Fruit fly (Drosophila melanogaster) whole organism, embryonic: ENCODE data around the gene Or85a.

Experiments used
- Abd-B ChIP-seq: fragments of 200-800 bp; sonication (Bioruptor generic); optimal IDR thresholded peaks from 2 replicates; lab custom pipeline; 2018; ENCODE audit warnings: missing biosample characterization, mild to moderate bottlenecking, missing genetic modification characterization, moderate library complexity
- BtbVII ChIP-seq: fragments of 200-800 bp; sonication (Bioruptor generic); optimal IDR thresholded peaks from 3 replicates; lab custom pipeline; 2017; ENCODE audit warnings: missing biosample characterization, mild to moderate bottlenecking, missing genetic modification characterization
- CG10267 ChIP-seq: fragments of 200-800 bp; sonication (Bioruptor generic); optimal IDR thresholded peaks from 2 replicates; lab custom pipeline; 2018; ENCODE audit warnings: missing biosample characterization, mild to moderate bottlenecking, missing genetic modification characterization, moderate library complexity
- CG10979 ChIP-seq: fragments of 200-800 bp; sonication (Bioruptor generic); optimal IDR thresholded peaks from 2 replicates; lab custom pipeline; 2018; ENCODE audit warnings: missing biosample characterization, mild to moderate bottlenecking, missing genetic modification characterization, moderate library complexity
- CG12104 ChIP-seq: fragments of 200-800 bp; sonication (Bioruptor generic); optimal IDR thresholded peaks from 3 replicates; lab custom pipeline; 2016; ENCODE audit warnings: missing biosample characterization, missing genetic modification characterization
- CG12299 ChIP-seq: fragments of 200-800 bp; sonication (Bioruptor generic); optimal IDR thresholded peaks from 2 replicates; lab custom pipeline; 2018; ENCODE audit warnings: missing biosample characterization, mild to moderate bottlenecking, missing genetic modification characterization
- CG13424 ChIP-seq: fragments of 200-800 bp; sonication (Bioruptor generic); optimal IDR thresholded peaks from 2 replicates; lab custom pipeline; 2019; ENCODE audit warnings: missing biosample characterization, mild to moderate bottlenecking, missing genetic modification characterization, moderate library complexity
- CG14014 ChIP-seq: fragments of 200-800 bp; sonication (Bioruptor generic); IDR thresholded peaks from 2 replicates; pipeline ENCODE4 v1.3.6; 2022; ENCODE audit warnings: missing biosample characterization, missing genetic modification characterization
- CG15479 ChIP-seq: fragments of 200-800 bp; sonication (Bioruptor generic); optimal IDR thresholded peaks from 3 replicates; lab custom pipeline; 2019; ENCODE audit warnings: missing biosample characterization, mild to moderate bottlenecking, missing genetic modification characterization, moderate library complexity
- CG18011 ChIP-seq: fragments of 200-800 bp; sonication (Bioruptor generic); optimal IDR thresholded peaks from 2 replicates; lab custom pipeline; 2017; ENCODE audit warnings: missing biosample characterization, missing genetic modification characterization, mild to moderate bottlenecking, moderate library complexity, missing genotype
- CG2116 ChIP-seq: fragments of 200-800 bp; sonication (Bioruptor generic); optimal IDR thresholded peaks from 3 replicates; lab custom pipeline; 2018; ENCODE audit warnings: missing biosample characterization, mild to moderate bottlenecking, missing genetic modification characterization
- CG3726 ChIP-seq: fragments of 200-800 bp; sonication (Bioruptor generic); IDR thresholded peaks from 3 replicates; pipeline ENCODE4, ENCODE4 v1.3.6; 2022; ENCODE audit warnings: missing biosample characterization, missing genetic modification characterization
- CG42726 ChIP-seq: fragments of 200-800 bp; sonication (Bioruptor generic); IDR thresholded peaks from 2 replicates; pipeline ENCODE4 v1.3.6; 2022; ENCODE audit warnings: missing biosample characterization, missing genetic modification characterization; ENCODE audit not compliant: partially characterized antibody
- CG4424 ChIP-seq: fragments of 200-800 bp; sonication (Bioruptor generic); optimal IDR thresholded peaks from 3 replicates; lab custom pipeline; 2016; ENCODE audit warnings: missing biosample characterization, missing genetic modification characterization
- CG6689 ChIP-seq: fragments of 200-800 bp; sonication (Bioruptor generic); IDR thresholded peaks from 2 replicates; pipeline ENCODE4 v1.3.6; 2022; ENCODE audit warnings: missing biosample characterization, missing genetic modification characterization
- CG7271 ChIP-seq: fragments of 200-800 bp; sonication (Bioruptor generic); optimal IDR thresholded peaks from 2 replicates; lab custom pipeline; 2018; ENCODE audit warnings: missing biosample characterization, mild to moderate bottlenecking, missing genetic modification characterization, moderate library complexity
- CoRest ChIP-seq: fragments of 200-800 bp; sonication (Bioruptor generic); optimal IDR thresholded peaks from 3 replicates; lab custom pipeline; 2018; ENCODE audit warnings: missing biosample characterization, mild to moderate bottlenecking, missing genetic modification characterization, moderate library complexity
- D19B ChIP-seq: fragments of 200-800 bp; sonication (Bioruptor generic); optimal IDR thresholded peaks from 2 replicates; lab custom pipeline; 2017; ENCODE audit warnings: missing biosample characterization, mild to moderate bottlenecking, missing genetic modification characterization
- Dek ChIP-seq: fragments of 200-800 bp; sonication (Bioruptor generic); optimal IDR thresholded peaks from 3 replicates; lab custom pipeline; 2019; ENCODE audit warnings: missing biosample characterization, mild to moderate bottlenecking, missing genetic modification characterization, moderate library complexity
- Dfd ChIP-seq, 2 experiments: fragments of >200 bp; optimal IDR thresholded peaks; 2 replicates each; lab custom pipeline; 2017; ENCODE audit warnings: missing biosample characterization in 2 of 2, missing genetic modification characterization in 2 of 2
- Dip3 ChIP-seq: fragments of 200-800 bp; sonication (Bioruptor generic); optimal IDR thresholded peaks from 3 replicates; lab custom pipeline; 2016; ENCODE audit warnings: missing biosample characterization, missing genetic modification characterization
- Dp ChIP-seq: fragments of 200-800 bp; sonication (Bioruptor generic); optimal IDR thresholded peaks from 2 replicates; lab custom pipeline; 2018; ENCODE audit warnings: missing biosample characterization, mild to moderate bottlenecking, missing genetic modification characterization, moderate library complexity
- Fer3 ChIP-seq: fragments of 200-800 bp; sonication (Bioruptor generic); optimal IDR thresholded peaks from 2 replicates; lab custom pipeline; 2018; ENCODE audit warnings: missing biosample characterization, mild to moderate bottlenecking, missing genetic modification characterization, moderate library complexity
- HmgZ ChIP-seq: fragments of 200-800 bp; sonication (Bioruptor generic); optimal IDR thresholded peaks from 2 replicates; lab custom pipeline; 2018; ENCODE audit warnings: missing biosample characterization, mild to moderate bottlenecking, missing genetic modification characterization
- MESR4 ChIP-seq: fragments of 200-800 bp; sonication (Bioruptor generic); optimal IDR thresholded peaks from 2 replicates; lab custom pipeline; 2018; ENCODE audit warnings: missing biosample characterization, mild to moderate bottlenecking, missing genetic modification characterization, moderate library complexity
- Meics ChIP-seq: fragments of 200-800 bp; sonication (Bioruptor generic); optimal IDR thresholded peaks from 2 replicates; lab custom pipeline; 2017; ENCODE audit warnings: missing biosample characterization, mild to moderate bottlenecking, missing genetic modification characterization
- Neu2 ChIP-seq: fragments of 200-800 bp; sonication (Bioruptor generic); optimal IDR thresholded peaks from 3 replicates; lab custom pipeline; 2016; ENCODE audit warnings: missing biosample characterization, missing genetic modification characterization, borderline replicate concordance
- Pdp1 ChIP-seq, 2 experiments: fragments of 200-800 bp; sonication (Bioruptor generic); optimal IDR thresholded peaks; 3 replicates each; lab custom pipeline; 2016; ENCODE audit warnings: missing biosample characterization in 2 of 2, missing genetic modification characterization in 2 of 2, mild to moderate bottlenecking in 1 of 2, moderate library complexity in 1 of 2
- Ravus ChIP-seq: fragments of 200-800 bp; sonication (Bioruptor generic); IDR thresholded peaks from 2 replicates; pipeline ENCODE4 v1.3.6; 2022; ENCODE audit warnings: missing biosample characterization, missing genetic modification characterization
- Sry-β ChIP-seq: fragments of 200-800 bp; sonication (Bioruptor generic); optimal IDR thresholded peaks from 2 replicates; lab custom pipeline; 2018; ENCODE audit warnings: missing biosample characterization, mild to moderate bottlenecking, missing genetic modification characterization, moderate library complexity
- Xbp1 ChIP-seq: fragments of 200-800 bp; sonication (Bioruptor generic); optimal IDR thresholded peaks from 3 replicates; lab custom pipeline; 2016; ENCODE audit warnings: missing biosample characterization, mild to moderate bottlenecking, missing genetic modification characterization
- bcd ChIP-seq: fragments of 200-800 bp; sonication (Bioruptor generic); optimal IDR thresholded peaks from 2 replicates; lab custom pipeline; 2017; ENCODE audit warnings: missing biosample characterization, mild to moderate bottlenecking, missing genetic modification characterization
- corto ChIP-seq: fragments of 200-800 bp; sonication (Bioruptor generic); optimal IDR thresholded peaks from 2 replicates; lab custom pipeline; 2016; ENCODE audit warnings: missing biosample characterization, mild to moderate bottlenecking, missing genetic modification characterization, moderate library complexity
- disco-r ChIP-seq: fragments of 200-800 bp; sonication (Bioruptor generic); optimal IDR thresholded peaks from 2 replicates; lab custom pipeline; 2016; ENCODE audit warnings: missing biosample characterization, missing genetic modification characterization
- emc ChIP-seq: fragments of 200-800 bp; sonication (Bioruptor generic); optimal IDR thresholded peaks from 2 replicates; lab custom pipeline; 2016; ENCODE audit warnings: missing biosample characterization, missing genetic modification characterization
- gcm2 ChIP-seq: fragments of 200-800 bp; sonication (Bioruptor generic); optimal IDR thresholded peaks from 2 replicates; lab custom pipeline; 2016; ENCODE audit warnings: missing biosample characterization, missing genetic modification characterization
- h ChIP-seq: fragments of >200 bp; optimal IDR thresholded peaks from 2 replicates; lab custom pipeline; 2017
- klu ChIP-seq: fragments of 200-800 bp; sonication (Bioruptor generic); IDR thresholded peaks from 2 replicates; pipeline ENCODE4 v1.3.6; 2022; ENCODE audit warnings: missing biosample characterization, missing genetic modification characterization
- knrl ChIP-seq: fragments of 200-800 bp; sonication (Bioruptor generic); IDR thresholded peaks from 3 replicates; pipeline ENCODE4 v1.3.6; 2022; ENCODE audit warnings: missing biosample characterization, missing genetic modification characterization; ENCODE audit not compliant: partially characterized antibody
- pan ChIP-seq, 4 experiments: fragments of >200 bp in 3 of 4; fragments of 200-800 bp in 1 of 4; sonication (Bioruptor generic) in 1 of 4; optimal IDR thresholded peaks in 3 of 4; IDR thresholded peaks in 1 of 4; 2 replicates each; pipeline versions ENCODE4 v1.3.6 to Lab custom; 2017 to 2022; ENCODE audit warnings: missing biosample characterization in 2 of 4, missing genetic modification characterization in 2 of 4, mixed read lengths in 1 of 4
- pnt ChIP-seq: fragments of 200-800 bp; sonication (Bioruptor generic); optimal IDR thresholded peaks from 3 replicates; lab custom pipeline; 2016; ENCODE audit warnings: missing biosample characterization, missing genetic modification characterization
- pros ChIP-seq: fragments of 200-800 bp; sonication (Bioruptor generic); optimal IDR thresholded peaks from 3 replicates; lab custom pipeline; 2019; ENCODE audit warnings: missing biosample characterization, mild to moderate bottlenecking, missing genetic modification characterization, moderate library complexity
- psq ChIP-seq: fragments of 200-800 bp; sonication (Bioruptor generic); optimal IDR thresholded peaks from 2 replicates; lab custom pipeline; 2017; ENCODE audit warnings: missing biosample characterization, missing genetic modification characterization
- ro ChIP-seq: fragments of 200-800 bp; sonication (Bioruptor generic); IDR thresholded peaks from 2 replicates; pipeline ENCODE4 v1.3.6; 2022; ENCODE audit warnings: missing biosample characterization, missing genetic modification characterization
- sd ChIP-seq: fragments of 200-800 bp; sonication (Bioruptor generic); optimal IDR thresholded peaks from 3 replicates; lab custom pipeline; 2018; ENCODE audit warnings: missing biosample characterization, mild to moderate bottlenecking, missing genetic modification characterization, moderate library complexity
- slp2 ChIP-seq: fragments of 200-800 bp; sonication (Bioruptor generic); optimal IDR thresholded peaks from 2 replicates; lab custom pipeline; 2016; ENCODE audit warnings: missing biosample characterization, missing genetic modification characterization
- tx ChIP-seq: fragments of 200-800 bp; sonication (Bioruptor generic); optimal IDR thresholded peaks from 2 replicates; lab custom pipeline; 2016; ENCODE audit warnings: missing biosample characterization, missing genetic modification characterization
- vvl ChIP-seq: fragments of 200-800 bp; sonication (Bioruptor generic); IDR thresholded peaks from 2 replicates; pipeline ENCODE4 v1.3.6; 2022; ENCODE audit warnings: missing biosample characterization, missing genetic modification characterization
- zfh1 ChIP-seq: fragments of 200-800 bp; sonication (Bioruptor generic); IDR thresholded peaks from 3 replicates; pipeline ENCODE4 v1.3.6; 2022; ENCODE audit warnings: missing biosample characterization, missing genetic modification characterization

The Or85a gene

DNA sequence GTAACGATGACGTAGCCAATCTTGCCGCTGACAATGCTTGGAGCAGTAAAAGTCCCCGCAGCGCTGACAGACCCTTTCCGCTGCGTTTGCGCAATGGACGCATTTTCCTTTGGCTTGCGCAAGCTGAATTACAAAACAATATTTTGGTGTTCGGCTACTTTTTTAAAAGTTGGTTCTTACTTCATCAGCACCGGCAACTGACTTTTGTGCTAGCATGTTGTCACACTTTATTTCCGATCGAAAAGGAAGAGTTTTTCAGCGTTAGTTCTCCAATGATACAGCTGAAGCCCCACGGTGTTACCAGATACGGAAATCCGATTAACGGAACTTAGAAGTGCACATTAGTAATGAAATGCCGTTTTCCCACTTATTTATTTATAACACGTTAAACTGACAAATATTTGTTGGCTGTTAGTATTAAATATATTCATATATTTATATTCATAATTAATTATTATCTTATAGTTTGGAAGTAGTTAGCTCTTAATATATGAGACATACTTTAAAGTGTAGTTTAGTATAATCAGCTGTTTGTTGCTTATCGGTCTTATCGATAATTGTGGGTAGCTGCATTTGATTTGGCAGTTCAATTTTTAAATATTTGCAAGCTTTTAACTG, 40.8 kb downstream of the Or85a start, which contains the start of the genes Veneno and CG7963 (continued):
- no peak for TF ChIP-seq sd
- TF ChIP-seq pros (GFP tag; lab: Kevin White, UChicago): no peak
- no peak for TF ChIP-seq Ravus (GFP tag; lab: Robert Waterston, UW)
- no peak for TF ChIP-seq tx (GFP tag; lab: Kevin White, UChicago)
- TF ChIP-seq D19B: peak; percentile 3
- TF ChIP-seq emc (GFP tag; lab: Kevin White, UChicago): no peak
- no peak for TF ChIP-seq CG3726 (GFP tag; lab: Robert Waterston, UW)
- TF ChIP-seq disco-r (GFP tag; lab: Kevin White, UChicago): no peak
- TF ChIP-seq psq (GFP tag; lab: Kevin White, UChicago): no peak
- no peak for TF ChIP-seq Pdp1 (GFP tag; optimal IDR thresholded peaks at IDR 0.05; lab: Kevin White, UChicago)
- peak; percentile 44 for TF ChIP-seq Dp
- peak; percentile 5 for TF ChIP-seq Dek (tag; lab: Kevin White, UChicago)
- no peak for TF ChIP-seq corto
- no peak for TF ChIP-seq CG6689 (GFP tag; lab: Robert Waterston, UW)
- peak; percentile 16 for TF ChIP-seq bcd (GFP tag; lab: Kevin White, UChicago)
- peak in 1 of 2 experiments; percentile 3 for TF ChIP-seq Dfd (GFP tag; optimal IDR thresholded peaks at IDR 0.05; lab: Kevin White, UChicago)
- peak; percentile 37 for TF ChIP-seq Abd-B
- TF ChIP-seq CG18011 (GFP tag; lab: Kevin White, UChicago): no peak
- TF ChIP-seq Fer3: no peak
- no peak for TF ChIP-seq gcm2 (GFP tag; lab: Kevin White, UChicago)
- no peak for TF ChIP-seq pan (optimal IDR thresholded peaks at IDR 0.05; lab: Kevin White, UChicago)
- peak in 1 of 2 experiments; percentile 15 for TF ChIP-seq pan (GFP tag; optimal IDR thresholded peaks at IDR 0.05 in 1 of 2, IDR thresholded peaks at IDR 0.05 in 1 of 2)
- TF ChIP-seq CG4424 (GFP tag; lab: Kevin White, UChicago): no peak
- peak; percentile 28 for TF ChIP-seq CG10979 (tag; lab: Kevin White, UChicago)
- TF ChIP-seq pnt: no peak
- TF ChIP-seq HmgZ (tag; lab: Kevin White, UChicago): peak; percentile 16
- peak; percentile 24 for TF ChIP-seq CG7271
- no peak for TF ChIP-seq klu (GFP tag; lab: Robert Waterston, UW)
- no peak for TF ChIP-seq zfh1 (GFP tag; lab: Robert Waterston, UW)
- TF ChIP-seq MESR4: peak; percentile 58
- no peak for TF ChIP-seq CG14014 (GFP tag; lab: Robert Waterston, UW)
- peak; percentile 57 for TF ChIP-seq CG10267 (tag; lab: Kevin White, UChicago)
- peak; percentile 21 for TF ChIP-seq CG12299
- TF ChIP-seq Sry-β (GFP tag; lab: Kevin White, UChicago): peak; percentile 20
- TF ChIP-seq CG13424 (tag; lab: Kevin White, UChicago): peak; percentile 42
- no peak for TF ChIP-seq BtbVII (GFP tag; lab: Kevin White, UChicago)
- peak; percentile 27 for TF ChIP-seq Meics (GFP tag; lab: Kevin White, UChicago)
- TF ChIP-seq CG2116 (GFP tag; lab: Kevin White, UChicago): peak; percentile 58
- TF ChIP-seq Neu2 (GFP tag; lab: Kevin White, UChicago): no peak
- peak; percentile 61 for TF ChIP-seq CoRest (tag; lab: Kevin White, UChicago)
- TF ChIP-seq CG15479 (GFP tag; lab: Kevin White, UChicago): peak; percentile 38
- TF ChIP-seq CG12104: no peak
- no peak for TF ChIP-seq slp2 (GFP tag; lab: Kevin White, UChicago)
- 0 out of 2 replicates have a peak, but pooled peaks have one; percentile 22 for TF ChIP-seq vvl (GFP tag; lab: Robert Waterston, UW)
- no peak for TF ChIP-seq h (lab: Kevin White, UChicago)
- TF ChIP-seq Dip3: no peak
- 0 out of 2 replicates have a peak, but pooled peaks have one; percentile 25 for TF ChIP-seq CG42726 (GFP tag; lab: Robert Waterston, UW)
- 0 out of 3 replicates have a peak, but pooled peaks have one; percentile 40 for TF ChIP-seq knrl (GFP tag; lab: Robert Waterston, UW)
- TF ChIP-seq Xbp1 (GFP tag; lab: Kevin White, UChicago): peak; percentile 24
- no peak for TF ChIP-seq ro
